Fruit fly (Drosophila melanogaster): ENCODE results near the gene hh.

Gene hh

DNA sequence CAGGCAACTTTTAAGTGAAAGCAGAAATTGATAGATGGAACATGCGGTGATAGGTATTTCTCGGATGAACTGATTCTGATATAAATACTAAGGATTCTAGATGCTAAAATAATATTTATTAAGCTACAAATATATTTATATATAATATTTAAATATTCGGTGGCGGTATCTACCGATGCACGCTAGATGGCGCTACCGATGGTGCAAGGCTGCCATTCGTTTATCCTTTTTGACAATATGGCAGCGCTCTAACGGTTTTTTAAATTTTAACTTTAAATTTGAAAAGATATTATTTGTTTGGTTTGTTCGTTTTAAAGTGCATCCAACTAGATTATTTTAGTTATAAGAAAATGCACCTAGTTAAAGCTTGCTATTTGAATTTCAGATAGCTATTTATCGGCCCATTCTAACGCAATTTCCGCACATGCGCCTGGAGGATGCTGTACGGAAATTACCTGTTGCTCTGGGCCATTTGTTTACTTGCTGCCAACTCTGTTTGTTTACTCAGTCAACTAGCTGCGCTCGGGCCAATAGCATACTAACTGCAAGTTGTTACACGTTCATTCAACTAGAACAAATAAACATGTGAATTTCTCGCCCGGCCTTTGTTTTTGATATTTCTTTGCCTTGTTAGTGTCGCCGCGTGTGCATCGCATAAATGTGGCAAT lies 17.7 kb upstream of the hh start, which contains the start of gene VhaAC39-2 (continued):
- TF ChIP-seq MESR4 (GFP tag; optimal IDR thresholded peaks at IDR 0.05) (no peak), CG10959 (GFP tag; IDR thresholded peaks at IDR 0.05) (0 out of 2 replicates have a peak, but pooled peaks have one; percentile 24), dmrt11E (tag; optimal IDR thresholded peaks at IDR 0.05) (peak; percentile 21), CG10267 (tag; optimal IDR thresholded peaks at IDR 0.05) (peak; percentile 29), trem (tag; optimal IDR thresholded peaks at IDR 0.05) (peak; percentile 69), Hr78 (GFP tag; optimal IDR thresholded peaks at IDR 0.05) (no peak), CG7839 (tag; optimal IDR thresholded peaks at IDR 0.05) (peak; percentile 3), CG31365 (tag; optimal IDR thresholded peaks at IDR 0.05) (no peak), Xbp1 (GFP tag; optimal IDR thresholded peaks at IDR 0.05) (peak; percentile 16), CG15696 (tag; optimal IDR thresholded peaks at IDR 0.05) (peak; percentile 52), dpn (GFP tag; optimal IDR thresholded peaks at IDR 0.05) (peak in 1 of 2 experiments; percentile 15), fd3F (GFP tag; optimal IDR thresholded peaks at IDR 0.05) (no peak), CG3847 (GFP tag; IDR thresholded peaks at IDR 0.05) (peak; percentile 48), gem (tag; optimal IDR thresholded peaks at IDR 0.05) (peak; percentile 14), Myb (GFP tag; optimal IDR thresholded peaks at IDR 0.05) (peak; percentile 88), CG30020 (tag; optimal IDR thresholded peaks at IDR 0.05) (no peak), CG17829 (tag; optimal IDR thresholded peaks at IDR 0.05) (peak; percentile 10), Ets65A (GFP tag) (peak; percentile 22), CG3163 (GFP tag; optimal IDR thresholded peaks at IDR 0.05) (no peak), CG33557 (GFP tag; optimal IDR thresholded peaks at IDR 0.05) (peak; percentile 13), CG14441 (GFP tag; IDR thresholded peaks at IDR 0.05) (no peak), CG17802 (tag; optimal IDR thresholded peaks at IDR 0.05) (no peak), Hr3 (GFP tag; optimal IDR thresholded peaks at IDR 0.05) (peak; percentile 27), nau (GFP tag; optimal IDR thresholded peaks at IDR 0.05) (no peak), phol (tag; optimal IDR thresholded peaks at IDR 0.05) (peak; percentile 73), Jarid2 (GFP tag; optimal IDR thresholded peaks at IDR 0.05) (peak; percentile 12), HLH3B (GFP tag; IDR thresholded peaks at IDR 0.05) (peak; percentile 28; the same call in 1 of the 2 replicates), twi (tag; optimal IDR thresholded peaks at IDR 0.05) (no peak), Dp (GFP tag; optimal IDR thresholded peaks at IDR 0.05) (peak; percentile 57), CG30403 (GFP tag; optimal IDR thresholded peaks at IDR 0.05) (peak; percentile 2), insv (GFP tag; optimal IDR thresholded peaks at IDR 0.05) (peak in 1 of 2 experiments; percentile 3), wdn (GFP tag; IDR thresholded peaks at IDR 0.05) (no peak), CG17568 (GFP tag; optimal IDR thresholded peaks at IDR 0.05) (no peak), CG1602 (GFP tag; optimal IDR thresholded peaks at IDR 0.05) (no peak), slbo (GFP tag; IDR thresholded peaks at IDR 0.05) (peak; percentile 55), Chrac-16 (GFP tag; optimal IDR thresholded peaks at IDR 0.05) (peak; percentile 6), pita (GFP tag; optimal IDR thresholded peaks at IDR 0.05) (peak; percentile 9), tll (GFP tag; optimal IDR thresholded peaks at IDR 0.05) (peak in 1 of 2 experiments; percentile 60), CoRest (tag; optimal IDR thresholded peaks at IDR 0.05) (peak; percentile 33), Meics (GFP tag; optimal IDR thresholded peaks at IDR 0.05) (peak; percentile 23), Lhr (GFP tag; optimal IDR thresholded peaks at IDR 0.05) (peak; percentile 55), ash1 (GFP tag; optimal IDR thresholded peaks at IDR 0.05) (no peak), CG12391 (tag; optimal IDR thresholded peaks at IDR 0.05) (peak; percentile 22), ewg (GFP tag; optimal IDR thresholded peaks at IDR 0.05) (peak; percentile 91), chinmo (GFP tag; IDR thresholded peaks at IDR 0.05; ENCODE audit: partially characterized antibody) (no peak), CG2116 (GFP tag; optimal IDR thresholded peaks at IDR 0.05) (peak; percentile 42), fd96Cb (tag; optimal IDR thresholded peaks at IDR 0.05) (no peak), CTCF (GFP tag; optimal IDR thresholded peaks at IDR 0.05) (peak; percentile 95)

All from whole organism, embryonic.